Fruit fly (Drosophila melanogaster): ENCODE data around the gene Cp36.

- TF ChIP-seq usp (GFP tag; optimal IDR thresholded peaks at IDR 0.05), result no peak
- TF ChIP-seq Hnf4 (GFP tag; optimal IDR thresholded peaks at IDR 0.05), result no peak
- TF ChIP-seq Rel (GFP tag; optimal IDR thresholded peaks at IDR 0.05), result no peak
- no peak for TF ChIP-seq Rel (tag; optimal IDR thresholded peaks at IDR 0.05)
- no peak for TF ChIP-seq Dif (GFP tag; optimal IDR thresholded peaks at IDR 0.05; ENCODE audit: partially characterized antibody)
- no peak for TF ChIP-seq h (GFP tag; optimal IDR thresholded peaks at IDR 0.05)
- no peak for TF ChIP-seq pan (optimal IDR thresholded peaks at IDR 0.05)
Observed at dm6 chrX:8444279-8444678, 34.8 kb upstream of the Cp36 start.
